Fruit fly (Drosophila melanogaster): ENCODE measurements around the gene Rsbp15.

DNA sequence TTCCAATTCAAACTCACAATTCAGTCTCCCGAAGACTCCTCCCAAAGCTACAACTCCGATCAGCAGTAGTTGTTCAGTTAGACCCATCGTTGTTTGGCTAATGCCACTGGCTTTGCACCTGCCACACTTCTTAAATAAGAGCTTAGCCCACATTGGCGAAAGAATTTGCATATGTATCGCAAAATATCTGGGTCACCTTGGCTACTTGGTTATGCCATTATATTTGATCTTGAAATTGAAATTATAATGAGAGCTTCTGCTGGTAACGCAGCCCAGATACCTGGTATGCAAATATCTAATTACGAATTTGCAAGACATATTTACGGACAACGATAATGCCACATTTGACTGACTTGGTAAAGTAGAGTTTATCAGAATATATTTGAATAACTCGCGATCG is 2.7 kb downstream of the Rsbp15 start, which contains the start of gene CG17404:
- no peak for TF ChIP-seq Lpt (GFP tag; optimal IDR thresholded peaks at IDR 0.05)
- TF ChIP-seq pdm3 (GFP tag; optimal IDR thresholded peaks at IDR 0.05): no peak
- TF ChIP-seq CG1621 (tag; optimal IDR thresholded peaks at IDR 0.05): no peak
- TF ChIP-seq CG6854 (GFP tag; optimal IDR thresholded peaks at IDR 0.05): no peak
- TF ChIP-seq CG7368 (GFP tag; optimal IDR thresholded peaks at IDR 0.05): no peak
- TF ChIP-seq fkh (GFP tag; optimal IDR thresholded peaks at IDR 0.05): no peak
- no peak for TF ChIP-seq CG31627 (GFP tag; optimal IDR thresholded peaks at IDR 0.05)
- no peak for TF ChIP-seq CG10669 (GFP tag; optimal IDR thresholded peaks at IDR 0.05)
- TF ChIP-seq Blimp-1 (GFP tag; optimal IDR thresholded peaks at IDR 0.05): no peak
- TF ChIP-seq Eip75B (GFP tag; optimal IDR thresholded peaks at IDR 0.05): no peak

All from whole organism, prepupa.